Fruit fly (Drosophila melanogaster): ENCODE data around the gene lush.

lush gene

dm6 chr3L:19634788-19635448 lies 29.0 kb upstream of the lush start (continued):
- TF ChIP-seq CG4328 (GFP tag; optimal IDR thresholded peaks at IDR 0.05) (no peak), CG1233 (GFP tag; optimal IDR thresholded peaks at IDR 0.05) (peak; percentile 73), CG11723 (GFP tag; optimal IDR thresholded peaks at IDR 0.05) (no peak), Xrp1 (GFP tag; IDR thresholded peaks at IDR 0.05) (peak; percentile 83), CG11695 (GFP tag; IDR thresholded peaks at IDR 0.05) (peak; percentile 91), CG31365 (tag; optimal IDR thresholded peaks at IDR 0.05) (no peak), Vsx1 (GFP tag; optimal IDR thresholded peaks at IDR 0.05) (no peak), CG3407 (GFP tag; optimal IDR thresholded peaks at IDR 0.05) (no peak), slp2 (GFP tag; optimal IDR thresholded peaks at IDR 0.05) (no peak), PHDP (tag; optimal IDR thresholded peaks at IDR 0.05) (peak; percentile 87), NC2α (GFP tag; optimal IDR thresholded peaks at IDR 0.05) (no peak), onecut (GFP tag; IDR thresholded peaks at IDR 0.05) (peak; percentile 96), Oli (tag; optimal IDR thresholded peaks at IDR 0.05) (peak; percentile 63), CG14965 (GFP tag; optimal IDR thresholded peaks at IDR 0.05; ENCODE audit: borderline replicate concordance) (no peak), Doc3 (GFP tag; IDR thresholded peaks at IDR 0.05; ENCODE audit: partially characterized antibody) (no peak), CG10209 (GFP tag; optimal IDR thresholded peaks at IDR 0.05) (peak; percentile 56), en (GFP tag; optimal IDR thresholded peaks at IDR 0.05) (no peak), sd (tag; optimal IDR thresholded peaks at IDR 0.05) (peak; percentile 19), Abd-B (GFP tag; optimal IDR thresholded peaks at IDR 0.05) (peak; percentile 86), zfh1 (GFP tag; IDR thresholded peaks at IDR 0.05) (no peak), danr (GFP tag; IDR thresholded peaks at IDR 0.05) (peak; percentile 23; the same call in 1 of the 2 replicates), fd96Cb (tag; optimal IDR thresholded peaks at IDR 0.05) (peak; percentile 81), CG32767 (GFP tag; IDR thresholded peaks at IDR 0.05) (peak; percentile 26; the same call in 1 of the 2 replicates), fd64A (GFP tag; optimal IDR thresholded peaks at IDR 0.05) (no peak), CG6813 (GFP tag; optimal IDR thresholded peaks at IDR 0.05) (peak; percentile 67), ken (GFP tag; IDR thresholded peaks at IDR 0.05) (no peak), Adf1 (GFP tag; IDR thresholded peaks at IDR 0.05) (peak; percentile 74), dmrt11E (tag; optimal IDR thresholded peaks at IDR 0.05) (peak; percentile 67), Xbp1 (GFP tag; optimal IDR thresholded peaks at IDR 0.05) (peak; percentile 47), H15 (GFP tag; IDR thresholded peaks at IDR 0.05) (no peak), CG33557 (GFP tag; optimal IDR thresholded peaks at IDR 0.05) (no peak), H2.0 (GFP tag; IDR thresholded peaks at IDR 0.05) (peak; percentile 8; the same call in 1 of the 2 replicates), CG15073 (GFP tag; optimal IDR thresholded peaks at IDR 0.05) (no peak), mirr (GFP tag; optimal IDR thresholded peaks at IDR 0.05) (no peak), Mrtf (GFP tag; IDR thresholded peaks at IDR 0.05) (peak; percentile 43; the same call in 1 of the 3 replicates), emc (GFP tag; optimal IDR thresholded peaks at IDR 0.05) (no peak), salm (tag; optimal IDR thresholded peaks at IDR 0.05) (no peak), CG15514 (GFP tag; optimal IDR thresholded peaks at IDR 0.05) (peak; percentile 27), CG7928 (GFP tag; optimal IDR thresholded peaks at IDR 0.05) (no peak), NK7.1 (GFP tag; optimal IDR thresholded peaks at IDR 0.05) (no peak), ase (GFP tag; IDR thresholded peaks at IDR 0.05) (no peak), vvl (GFP tag; IDR thresholded peaks at IDR 0.05) (peak; percentile 78), sisA (GFP tag; IDR thresholded peaks at IDR 0.05) (no peak; the same call in 1 of the 2 replicates), dan (GFP tag; IDR thresholded peaks at IDR 0.05) (no peak), Jarid2 (GFP tag; optimal IDR thresholded peaks at IDR 0.05) (no peak), CG15011 (GFP tag; optimal IDR thresholded peaks at IDR 0.05) (peak; percentile 62), CG42726 (GFP tag; IDR thresholded peaks at IDR 0.05; ENCODE audit: partially characterized antibody) (no peak), C15 (GFP tag; IDR thresholded peaks at IDR 0.05) (0 out of 3 replicates have a peak, but pooled peaks have one; percentile 50), otp (GFP tag; IDR thresholded peaks at IDR 0.05) (no peak), fd102C (GFP tag; optimal IDR thresholded peaks at IDR 0.05) (no peak)
